Worm (Caenorhabditis elegans): ENCODE measurements around the gene C44B7.11.

DNA sequence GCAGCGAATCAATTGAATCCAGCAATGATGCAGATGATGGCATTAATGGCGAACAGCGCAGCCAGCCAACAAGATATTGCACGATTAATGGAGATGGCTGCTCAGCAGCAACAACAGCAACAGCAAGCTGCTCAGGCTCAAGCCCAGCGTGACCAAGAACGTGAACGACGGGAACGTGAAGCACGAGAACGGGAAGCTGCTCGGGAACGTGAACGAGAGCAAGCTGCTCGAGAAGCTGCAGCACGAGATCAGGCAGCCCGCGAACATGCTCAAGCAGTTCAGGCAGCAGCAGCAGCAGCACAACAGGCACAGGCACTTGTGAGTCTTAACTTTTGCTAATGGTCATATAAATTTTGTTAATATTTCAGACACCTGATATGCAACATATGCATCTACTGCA, 50.6 kb downstream of the C44B7.11 start:
- no peak for TF ChIP-seq W03F9.2 (tag; optimal IDR thresholded peaks at IDR 0.05)
- TF ChIP-seq dao-5 (tag; optimal IDR thresholded peaks at IDR 0.05), result no peak
- no peak for TF ChIP-seq him-1 (tag; optimal IDR thresholded peaks at IDR 0.05)

Data from whole organism, L4/young adult.